Worm (Caenorhabditis elegans) whole organism, L4/young adult: ENCODE measurements around the gene Y39A1A.27.

Experiments
- W03F9.2 ChIP-seq: fragments of 150-350 bp; optimal IDR thresholded peaks from 2 replicates; lab custom pipeline; 2014; ENCODE audit warnings: missing biosample characterization, missing genetic modification characterization
- him-1 ChIP-seq: sonication (generic microtip); optimal IDR thresholded peaks from 2 replicates; lab custom pipeline; 2016; ENCODE audit warnings: missing genotype, missing genetic modification reagents, missing genetic modification characterization, missing compliant biosample characterization

- no peak for TF ChIP-seq W03F9.2
- TF ChIP-seq him-1: no peak
These were observed 42.4 kb upstream of the Y39A1A.27 start, which contains the start of gene Y39A1A.3 for ce11 chrIII:10596387-10596786.
